Fruit fly (Drosophila melanogaster) S2 (cell line): ENCODE results near the gene bigmax.

Experiments used
- CG8478 ChIP-seq: fragments of >200 bp; optimal IDR thresholded peaks from 2 replicates; lab custom pipeline; 2018
- CTCF ChIP-seq, 2 experiments: fragments of >200 bp; optimal IDR thresholded peaks; 2 replicates each; lab custom pipeline; 2018

DNA sequence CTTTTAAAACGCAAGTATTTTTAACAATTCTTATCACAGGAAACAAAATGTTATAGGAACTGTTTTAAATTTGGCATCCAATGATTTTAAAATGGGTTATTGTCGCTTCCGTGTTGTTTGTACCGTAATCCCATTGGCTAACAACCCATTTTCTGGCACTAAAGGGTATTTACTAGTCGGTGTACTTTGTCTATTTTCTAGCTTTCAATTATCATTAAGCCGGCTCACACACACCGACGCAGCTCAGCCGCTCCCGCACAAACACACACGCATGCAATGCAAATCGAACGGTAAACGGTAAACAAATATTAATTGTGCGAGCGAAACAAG, 43.9 kb downstream of the bigmax start:
- TF ChIP-seq CG8478 (lab: Kevin White, UChicago), result no peak
- TF ChIP-seq CTCF (optimal IDR thresholded peaks at IDR 0.05; lab: Kevin White, UChicago), result no peak
